Worm (Caenorhabditis elegans): ENCODE measurements around the gene H03A11.13.

- TF ChIP-seq elt-2 (tag; optimal IDR thresholded peaks at IDR 0.05) (no peak), ceh-63 (GFP tag; optimal IDR thresholded peaks at IDR 0.05) (no peak), fos-1 (tag; optimal IDR thresholded peaks at IDR 0.05) (no peak), ceh-8 (GFP tag; optimal IDR thresholded peaks at IDR 0.05) (no peak), dpl-1 (GFP tag; optimal IDR thresholded peaks at IDR 0.05) (no peak)
Observed at ce11 chrX:15199052-15199451, 14.0 kb downstream of the H03A11.13 start, which contains the start of gene snt-7.
